Worm (Caenorhabditis elegans): ENCODE measurements around the gene hpo-7.
A peak's percentile ranks its signal among the peaks of the same experiment; 100 is the strongest.

DNA sequence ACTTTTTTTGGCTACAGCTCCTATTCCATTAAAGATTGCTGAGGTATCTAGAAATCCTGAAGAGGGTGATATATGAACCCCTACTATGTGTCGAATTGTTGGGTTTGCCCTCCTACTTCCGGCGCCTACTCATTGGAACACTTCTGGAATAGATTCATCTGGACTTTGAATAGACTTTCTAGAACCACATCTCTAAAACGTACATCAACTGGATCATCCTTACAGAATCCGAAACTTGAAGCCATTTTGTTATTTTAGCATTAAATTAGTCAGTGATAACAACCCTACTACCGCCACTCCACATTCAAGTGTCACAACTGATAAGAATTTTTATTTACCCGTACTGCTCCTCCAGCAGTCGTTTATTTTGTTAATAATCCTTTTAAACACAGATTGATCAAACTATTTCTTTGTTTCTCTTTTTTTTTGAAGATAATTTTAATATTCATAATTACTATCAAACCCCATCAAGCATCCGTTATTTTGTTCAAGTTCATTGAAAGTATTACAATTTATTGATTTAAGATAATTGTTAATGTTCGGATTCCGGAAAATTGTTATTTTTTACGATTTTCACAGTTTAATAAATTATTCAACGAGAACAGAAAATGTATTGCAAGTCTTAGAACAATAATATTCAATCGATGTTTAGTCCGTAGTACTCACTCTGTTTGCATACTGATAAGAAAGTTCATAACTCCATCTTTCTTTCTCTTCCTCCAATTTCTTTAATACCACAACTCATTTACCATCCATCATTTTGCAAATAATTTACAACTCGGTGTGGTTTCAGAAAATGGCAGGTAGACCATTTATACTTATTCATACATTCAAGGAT is 36.1 kb downstream of the hpo-7 start, which contains the start of gene math-42:
- TF ChIP-seq ceh-22 (tag; optimal IDR thresholded peaks at IDR 0.05), result no peak
- no peak for TF ChIP-seq pha-2 (tag; optimal IDR thresholded peaks at IDR 0.05)
- TF ChIP-seq ceh-9 (tag; optimal IDR thresholded peaks at IDR 0.05), result no peak
- no peak for TF ChIP-seq C38D4.7 (GFP tag; optimal IDR thresholded peaks at IDR 0.05)
- no peak for TF ChIP-seq sox-2 (GFP tag; IDR thresholded peaks at IDR 0.05)
- no peak for TF ChIP-seq ama-1 (optimal IDR thresholded peaks at IDR 0.05)
- TF ChIP-seq npax-4 (tag; optimal IDR thresholded peaks at IDR 0.05), result no peak
- TF ChIP-seq elt-2 (tag; optimal IDR thresholded peaks at IDR 0.05), result peak; percentile 46
- TF ChIP-seq rnt-1 (tag; optimal IDR thresholded peaks at IDR 0.05), result no peak
- no peak for TF ChIP-seq fax-1 (tag; optimal IDR thresholded peaks at IDR 0.05)
- TF ChIP-seq ceh-30 (tag; optimal IDR thresholded peaks at IDR 0.05), result no peak
- no peak for TF ChIP-seq C08G9.2 (tag; optimal IDR thresholded peaks at IDR 0.05)

Data from whole organism, late embryonic.